Worm (Caenorhabditis elegans): ENCODE measurements around the gene C14C10.5.
A peak's percentile ranks its signal among the peaks of the same experiment; 100 is the strongest.

C14C10.5 gene

DNA sequence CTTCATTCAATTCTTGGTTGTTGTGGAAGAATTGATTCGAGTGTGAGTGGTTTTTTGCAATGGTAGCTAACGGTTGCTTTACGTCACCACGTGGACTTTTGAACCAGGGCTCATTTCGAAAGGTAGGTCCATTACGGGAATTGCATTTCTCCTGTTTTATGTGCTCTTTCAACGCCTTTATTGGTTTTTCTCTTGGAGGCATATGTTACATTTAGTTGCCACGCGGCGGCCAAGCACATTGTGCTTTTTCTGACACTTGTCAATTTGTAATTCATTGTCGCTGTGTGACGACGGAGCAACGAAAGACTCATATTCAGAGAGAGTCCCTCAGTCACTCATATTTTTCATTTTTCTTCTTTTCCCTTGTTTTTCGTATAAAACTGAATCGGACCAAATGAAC lies 15.2 kb upstream of the C14C10.5 start:
- peak; percentile 34 for TF ChIP-seq lin-14 (GFP tag; optimal IDR thresholded peaks at IDR 0.05)
- TF ChIP-seq pax-3 (tag; optimal IDR thresholded peaks at IDR 0.05) = peak; percentile 5
- TF ChIP-seq C34B4.2 (tag; optimal IDR thresholded peaks at IDR 0.05) = no peak

DNA sequence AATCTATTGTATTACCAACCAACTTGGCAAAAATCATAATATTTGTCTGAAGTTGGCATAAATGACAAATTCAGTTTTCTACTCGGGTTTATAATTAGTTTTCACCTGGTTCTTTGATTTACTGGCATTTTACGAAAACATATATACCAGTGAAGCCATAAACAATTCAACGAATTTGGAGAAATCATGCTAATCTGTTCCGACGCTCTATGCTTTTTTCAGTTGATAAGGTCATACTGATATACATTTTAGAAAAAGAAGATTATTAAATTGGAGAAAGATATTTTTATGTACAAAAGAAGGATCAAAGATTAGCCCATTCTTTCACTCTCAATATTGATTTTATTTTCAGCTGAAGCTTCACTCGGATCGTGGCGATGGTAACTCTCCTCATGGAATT lies 13.2 kb upstream of the C14C10.5 start:
- TF ChIP-seq C16A3.4 (tag; optimal IDR thresholded peaks at IDR 0.05) = no peak
- no peak for TF ChIP-seq nhr-85 (tag)
- peak; percentile 79 for TF ChIP-seq pax-3 (tag; optimal IDR thresholded peaks at IDR 0.05)
- no peak for TF ChIP-seq mep-1 (tag; optimal IDR thresholded peaks at IDR 0.05)
- no peak for TF ChIP-seq nhr-90 (tag; optimal IDR thresholded peaks at IDR 0.05; ENCODE audit: poor library complexity)
- TF ChIP-seq fkh-8 (tag; optimal IDR thresholded peaks at IDR 0.05) = peak; percentile 42
- peak; percentile 76 for TF ChIP-seq dsc-1 (tag; optimal IDR thresholded peaks at IDR 0.05)

DNA sequence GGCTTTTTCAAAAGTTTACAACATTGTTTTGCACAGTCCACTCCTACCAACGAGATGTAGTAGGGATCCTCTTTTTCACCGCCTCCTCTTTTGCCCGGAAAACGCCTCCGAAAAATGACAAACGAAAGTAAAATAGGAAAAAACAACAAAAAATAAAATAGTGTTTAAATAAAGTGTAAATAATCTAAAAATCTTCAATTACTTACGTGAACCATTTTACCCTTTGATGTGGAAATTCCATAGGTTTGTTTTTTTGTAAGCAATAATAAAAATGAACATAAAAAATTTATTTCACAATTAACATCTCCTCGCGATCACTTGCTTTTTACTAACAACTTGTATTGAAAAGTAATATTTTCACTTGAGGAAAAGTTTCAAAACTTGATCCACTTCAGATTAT lies 12.0 kb upstream of the C14C10.5 start, which contains the start of gene C14C10.1:
Gene C14C10.1, plus strand, starts transcription at position 301 of the 400 bp plus-strand sequence.
- no peak for TF ChIP-seq elt-3 (tag; optimal IDR thresholded peaks at IDR 0.05)
- TF ChIP-seq pax-3 (tag; optimal IDR thresholded peaks at IDR 0.05) = no peak
- TF ChIP-seq mef-2 (tag; optimal IDR thresholded peaks at IDR 0.05) = no peak
- TF ChIP-seq blmp-1 (tag; optimal IDR thresholded peaks at IDR 0.05) = no peak
- no peak for TF ChIP-seq isw-1 (GFP tag; IDR thresholded peaks at IDR 0.05)
- no peak for TF ChIP-seq aha-1 (tag; optimal IDR thresholded peaks at IDR 0.05)
- no peak for TF ChIP-seq snu-23 (GFP tag; optimal IDR thresholded peaks at IDR 0.05)
- no peak for TF ChIP-seq lin-14 (GFP tag; optimal IDR thresholded peaks at IDR 0.05)
- no peak for TF ChIP-seq egl-27 (tag; optimal IDR thresholded peaks at IDR 0.05)
- TF ChIP-seq zip-4 (GFP tag; optimal IDR thresholded peaks at IDR 0.05) = no peak

DNA sequence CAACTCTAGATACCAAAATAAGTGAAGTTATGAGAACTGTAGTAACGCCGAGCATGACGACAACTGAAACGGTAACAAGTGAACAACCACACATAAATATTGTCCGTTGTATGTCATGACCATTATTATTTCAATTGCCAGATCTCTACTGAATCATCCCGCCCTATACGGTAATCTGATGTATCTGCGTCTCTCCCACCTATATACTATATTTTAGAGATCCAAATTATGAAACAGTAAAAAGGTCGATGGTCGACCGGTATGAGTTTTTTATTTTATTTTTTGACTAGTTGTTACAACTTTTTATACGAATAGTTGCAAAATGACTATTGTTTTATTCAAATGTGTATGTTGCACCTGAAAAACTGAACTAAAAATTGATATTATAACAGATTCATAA lies 9.4 kb upstream of the C14C10.5 start, which contains the start of gene ttr-43:
Gene ttr-43, minus strand, starts transcription at position 101 of the 400 bp plus-strand sequence.
- TF ChIP-seq snu-23 (GFP tag; optimal IDR thresholded peaks at IDR 0.05) (no peak), hlh-17 (GFP tag; optimal IDR thresholded peaks at IDR 0.05; ENCODE audit: borderline replicate concordance) (no peak), hlh-4 (tag; optimal IDR thresholded peaks at IDR 0.05) (no peak), nhr-47 (tag; optimal IDR thresholded peaks at IDR 0.05) (no peak), irx-1 (tag; optimal IDR thresholded peaks at IDR 0.05) (no peak), Y116A8C.19 (tag; optimal IDR thresholded peaks at IDR 0.05; ENCODE audit: borderline replicate concordance) (no peak)

DNA sequence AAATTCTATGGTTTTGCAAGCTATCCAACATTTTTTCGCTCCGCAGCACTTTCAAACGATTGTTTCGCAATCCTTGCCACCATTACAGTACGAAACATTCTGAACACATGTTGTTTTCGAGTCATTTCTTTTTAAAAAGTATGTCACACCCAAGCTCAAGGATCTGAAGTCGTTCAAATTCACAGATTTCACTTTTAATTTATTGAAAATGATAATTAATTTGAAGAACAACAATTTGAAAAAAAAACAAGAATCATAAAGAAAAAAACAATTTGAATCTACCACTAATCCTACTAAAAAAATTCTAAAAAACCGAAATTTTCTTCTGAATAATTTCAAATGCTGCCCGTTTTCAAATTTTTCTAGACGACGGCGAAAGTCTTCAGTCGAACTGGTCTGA lies 7.6 kb upstream of the C14C10.5 start, which contains the start of gene C14C10.2:
Gene C14C10.2, minus strand, starts transcription at position 101 of the 400 bp plus-strand sequence.
- TF ChIP-seq pax-3 (tag; optimal IDR thresholded peaks at IDR 0.05) (no peak), aly-2 (tag; optimal IDR thresholded peaks at IDR 0.05) (peak; percentile 26)

DNA sequence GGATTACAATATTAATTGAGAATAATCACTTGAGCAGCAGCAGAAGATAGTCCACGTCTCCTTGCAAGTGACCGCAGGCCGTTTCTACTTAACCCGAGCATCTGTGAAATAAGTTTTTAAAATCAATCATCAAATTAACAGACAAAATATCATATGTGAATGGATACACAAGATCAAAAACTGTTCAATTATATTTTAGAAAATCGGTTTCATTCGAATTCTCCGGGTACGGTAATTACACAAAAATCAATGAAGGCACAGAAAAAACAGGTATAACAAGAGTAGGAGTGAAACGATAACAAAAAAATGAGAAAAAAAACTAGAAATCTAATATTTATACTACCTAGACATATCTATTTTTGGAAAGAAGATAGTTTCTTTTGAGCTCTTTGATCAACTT lies 3.8 kb upstream of the C14C10.5 start, which contains the start of gene mma-1:
Gene mma-1, minus strand, starts transcription at position 101 of the 400 bp plus-strand sequence.
- no peak for TF ChIP-seq F16B12.6 (tag; optimal IDR thresholded peaks at IDR 0.05)
- no peak for TF ChIP-seq nhr-47 (tag; optimal IDR thresholded peaks at IDR 0.05)
- TF ChIP-seq hpl-2 (GFP tag; optimal IDR thresholded peaks at IDR 0.05) = no peak
- TF ChIP-seq nhr-20 (tag; optimal IDR thresholded peaks at IDR 0.05) = no peak
- no peak for TF ChIP-seq mef-2 (tag; optimal IDR thresholded peaks at IDR 0.05)
- no peak for TF ChIP-seq ceh-88 (GFP tag; IDR thresholded peaks at IDR 0.05)
- TF ChIP-seq fkh-8 (tag; optimal IDR thresholded peaks at IDR 0.05) = no peak
- TF ChIP-seq sptf-1 (tag; optimal IDR thresholded peaks at IDR 0.05) = no peak
- TF ChIP-seq unc-86 (tag; optimal IDR thresholded peaks at IDR 0.05) = no peak
- no peak for TF ChIP-seq elt-3 (tag; optimal IDR thresholded peaks at IDR 0.05)
- TF ChIP-seq pqm-1 (tag; optimal IDR thresholded peaks at IDR 0.05) = no peak
- no peak for TF ChIP-seq ets-5 (GFP tag; IDR thresholded peaks at IDR 0.05)
- no peak for TF ChIP-seq efl-1 (optimal IDR thresholded peaks at IDR 0.05)
- no peak for TF ChIP-seq efl-1 (GFP tag; optimal IDR thresholded peaks at IDR 0.05 in 1 of 2)
- no peak for TF ChIP-seq sox-4 (tag; optimal IDR thresholded peaks at IDR 0.05)
- TF ChIP-seq ztf-4 (tag; optimal IDR thresholded peaks at IDR 0.05) = no peak
- TF ChIP-seq elt-2 (tag; optimal IDR thresholded peaks at IDR 0.05) = no peak
- TF ChIP-seq fkh-10 (GFP tag; optimal IDR thresholded peaks at IDR 0.05) = no peak
- no peak for TF ChIP-seq unc-30 (tag; optimal IDR thresholded peaks at IDR 0.05)
- TF ChIP-seq lsy-2 (tag; optimal IDR thresholded peaks at IDR 0.05) = no peak
